Worm (Caenorhabditis elegans) whole organism, L1 larva: ENCODE data around the gene clec-119.

Experiments
- F16B12.6 ChIP-seq: fragments of 150-350 bp; optimal IDR thresholded peaks from 2 replicates; lab custom pipeline; 2014; ENCODE audit warnings: missing biosample characterization, missing genetic modification characterization
- Y116A8C.19 ChIP-seq: sonication (generic microtip); optimal IDR thresholded peaks from 2 replicates; lab custom pipeline; 2016; ENCODE audit warnings: missing compliant biosample characterization, missing genetic modification characterization, borderline replicate concordance
- aha-1 ChIP-seq: fragments of 150-350 bp; optimal IDR thresholded peaks from 2 replicates; lab custom pipeline; 2014; ENCODE audit warnings: missing biosample characterization, missing genetic modification characterization
- alr-1 ChIP-seq: fragments of 200-800 bp; sonication (Bioruptor generic); optimal IDR thresholded peaks from 2 replicates; lab custom pipeline; 2018; ENCODE audit warnings: borderline replicate concordance, mild to moderate bottlenecking, missing genetic modification characterization, missing compliant biosample characterization
- aly-2 ChIP-seq: fragments of 150-350 bp; optimal IDR thresholded peaks from 2 replicates; lab custom pipeline; 2014; ENCODE audit warnings: missing biosample characterization, missing genetic modification characterization
- ama-1 ChIP-seq: fragments of 150-350 bp; optimal IDR thresholded peaks from 2 replicates; lab custom pipeline; 2014
- blmp-1 ChIP-seq: fragments of 150-350 bp; optimal IDR thresholded peaks from 2 replicates; lab custom pipeline; 2014; ENCODE audit warnings: missing biosample characterization, missing genetic modification characterization
- ceh-63 ChIP-seq: fragments of 200-800 bp; sonication (Bioruptor generic); optimal IDR thresholded peaks from 2 replicates; lab custom pipeline; 2018; ENCODE audit warnings: mild to moderate bottlenecking, missing genetic modification characterization, missing compliant biosample characterization
- ces-1 ChIP-seq: fragments of 150-350 bp; optimal IDR thresholded peaks from 2 replicates; lab custom pipeline; 2014; ENCODE audit warnings: missing biosample characterization, missing genetic modification reagents, missing genetic modification characterization
- efl-1 ChIP-seq, 4 experiments: fragments of 150-350 bp; optimal IDR thresholded peaks in 3 of 4; peaks in 1 of 4; 1 replicate in 1 of 4; 2 replicates in 3 of 4; lab custom pipeline; 2014; ENCODE audit warnings: missing biosample characterization in 2 of 4, missing genetic modification characterization in 2 of 4, missing genetic modification reagents in 2 of 4
- efl-3 ChIP-seq: fragments of 200-800 bp; sonication (Bioruptor generic); optimal IDR thresholded peaks from 2 replicates; lab custom pipeline; 2018; ENCODE audit warnings: mild to moderate bottlenecking, missing genetic modification characterization, missing compliant biosample characterization
- egl-27 ChIP-seq, 2 experiments: fragments of 150-350 bp in 1 of 2; sonication (generic microtip); optimal IDR thresholded peaks; 3 replicates each; lab custom pipeline; 2017 to 2018; ENCODE audit warnings: missing biosample characterization in 2 of 2, missing genetic modification characterization in 2 of 2, missing genetic modification reagents in 2 of 2
- elt-2 ChIP-seq: sonication (generic microtip); optimal IDR thresholded peaks from 2 replicates; lab custom pipeline; 2016; ENCODE audit warnings: missing genetic modification characterization, mild to moderate bottlenecking, inconsistent platforms, missing compliant biosample characterization, missing genetic modification reagents
- fkh-10 ChIP-seq: sonication (generic microtip); optimal IDR thresholded peaks from 2 replicates; lab custom pipeline; 2017; ENCODE audit warnings: missing biosample characterization, missing genetic modification reagents, missing genetic modification characterization
- fkh-4 ChIP-seq: sonication (generic microtip); optimal IDR thresholded peaks from 2 replicates; lab custom pipeline; 2016; ENCODE audit warnings: missing compliant biosample characterization, missing genetic modification characterization, borderline replicate concordance
- grh-1 ChIP-seq: fragments of 200-800 bp; sonication (Bioruptor generic); IDR thresholded peaks from 2 replicates; pipeline ENCODE4 v1.3.6; 2022; ENCODE audit warnings: missing genetic modification reagents, missing genetic modification characterization, missing compliant biosample characterization
- hpl-2 ChIP-seq: fragments of 150-350 bp; optimal IDR thresholded peaks from 2 replicates; lab custom pipeline; 2014; ENCODE audit warnings: missing biosample characterization, missing genetic modification reagents, missing genetic modification characterization
- irx-1 ChIP-seq: sonication (generic microtip); optimal IDR thresholded peaks from 2 replicates; lab custom pipeline; 2016; ENCODE audit warnings: missing genetic modification characterization, missing compliant biosample characterization
- jun-1 ChIP-seq: fragments of 150-350 bp; optimal IDR thresholded peaks from 2 replicates; lab custom pipeline; 2014; ENCODE audit warnings: missing biosample characterization, missing genetic modification reagents, missing genetic modification characterization
- lin-13 ChIP-seq: fragments of 150-350 bp; optimal IDR thresholded peaks from 2 replicates; lab custom pipeline; 2014; ENCODE audit warnings: missing biosample characterization, missing genetic modification reagents, missing genetic modification characterization
- lin-14 ChIP-seq: fragments of 200-800 bp; sonication (Bioruptor generic); optimal IDR thresholded peaks from 2 replicates; lab custom pipeline; 2018; ENCODE audit warnings: mild to moderate bottlenecking, missing genetic modification characterization, moderate library complexity, missing compliant biosample characterization
- lir-3 ChIP-seq: sonication (generic microtip); optimal IDR thresholded peaks from 2 replicates; lab custom pipeline; 2016; ENCODE audit warnings: mild to moderate bottlenecking, missing genetic modification characterization, moderate library complexity, missing compliant biosample characterization; ENCODE audit not compliant: poor library complexity
- mdl-1 ChIP-seq, 2 experiments: fragments of 150-350 bp; optimal IDR thresholded peaks; 2 replicates each; lab custom pipeline; 2014 to 2017; ENCODE audit warnings: missing biosample characterization in 2 of 2, missing genetic modification characterization in 2 of 2, inconsistent platforms in 1 of 2
- mef-2 ChIP-seq: fragments of 150-350 bp; optimal IDR thresholded peaks from 2 replicates; lab custom pipeline; 2014; ENCODE audit warnings: missing biosample characterization, missing genetic modification characterization
- mep-1 ChIP-seq: fragments of 150-350 bp; optimal IDR thresholded peaks from 2 replicates; lab custom pipeline; 2014; ENCODE audit warnings: missing biosample characterization, missing genetic modification characterization
- nhr-11 ChIP-seq: fragments of 150-350 bp; optimal IDR thresholded peaks from 2 replicates; lab custom pipeline; 2014; ENCODE audit warnings: missing biosample characterization, missing genetic modification characterization
- nhr-19 ChIP-seq: fragments of 200-800 bp; sonication (Bioruptor generic); conservative IDR thresholded peaks from 2 replicates; pipeline ENCODE4 v1.3.6; 2022; ENCODE audit warnings: missing genetic modification characterization, missing compliant biosample characterization
- nhr-47 ChIP-seq: sonication (generic microtip); optimal IDR thresholded peaks from 2 replicates; lab custom pipeline; 2016; ENCODE audit warnings: mild to moderate bottlenecking, missing genetic modification characterization, moderate library complexity, missing compliant biosample characterization
- nhr-71 ChIP-seq: sonication (generic microtip); optimal IDR thresholded peaks from 2 replicates; lab custom pipeline; 2016; ENCODE audit warnings: mild to moderate bottlenecking, missing genetic modification characterization, moderate library complexity, missing compliant biosample characterization
- nhr-85 ChIP-seq: sonication (generic microtip); peaks from one replicate; lab custom pipeline; 2016; ENCODE audit warnings: missing genetic modification characterization, inconsistent platforms, missing compliant biosample characterization
- nhr-90 ChIP-seq: sonication (generic microtip); optimal IDR thresholded peaks from 2 replicates; lab custom pipeline; 2016; ENCODE audit warnings: mild to moderate bottlenecking, missing genetic modification characterization, missing compliant biosample characterization; ENCODE audit not compliant: poor library complexity
- pag-3 ChIP-seq: sonication (generic microtip); optimal IDR thresholded peaks from 2 replicates; lab custom pipeline; 2017; ENCODE audit warnings: missing genetic modification characterization, mild to moderate bottlenecking, missing compliant biosample characterization, antibody characterized with exemption, borderline replicate concordance; ENCODE audit not compliant: insufficient read depth
- rnt-1 ChIP-seq: sonication (generic microtip); optimal IDR thresholded peaks from 2 replicates; lab custom pipeline; 2016; ENCODE audit warnings: mild to moderate bottlenecking, missing genetic modification characterization, moderate library complexity, missing compliant biosample characterization
- snpc-4 ChIP-seq: fragments of 150-350 bp; optimal IDR thresholded peaks from 2 replicates; lab custom pipeline; 2014; ENCODE audit warnings: missing biosample characterization, missing genetic modification characterization
- sptf-1 ChIP-seq: fragments of 150-350 bp; optimal IDR thresholded peaks from 2 replicates; lab custom pipeline; 2014; ENCODE audit warnings: missing biosample characterization, missing genetic modification characterization
- sup-37 ChIP-seq: fragments of 200-800 bp; sonication (Bioruptor generic); optimal IDR thresholded peaks from 2 replicates; lab custom pipeline; 2018; ENCODE audit warnings: mild to moderate bottlenecking, missing genetic modification characterization, missing compliant biosample characterization
- tbx-2 ChIP-seq: sonication (generic microtip); optimal IDR thresholded peaks from 2 replicates; lab custom pipeline; 2016; ENCODE audit warnings: missing genetic modification characterization, missing compliant biosample characterization
- tlp-1 ChIP-seq: fragments of 150-350 bp; optimal IDR thresholded peaks from 2 replicates; lab custom pipeline; 2014; ENCODE audit warnings: missing biosample characterization, missing genetic modification characterization
- unc-30 ChIP-seq: sonication (generic microtip); optimal IDR thresholded peaks from 2 replicates; lab custom pipeline; 2017; ENCODE audit warnings: missing biosample characterization, missing genetic modification characterization
- unc-86 ChIP-seq: sonication (generic microtip); optimal IDR thresholded peaks from 2 replicates; lab custom pipeline; 2016; ENCODE audit warnings: missing genetic modification characterization, missing compliant biosample characterization
- vab-15 ChIP-seq: sonication (generic microtip); optimal IDR thresholded peaks from 2 replicates; lab custom pipeline; 2017; ENCODE audit warnings: missing genotype, mild to moderate bottlenecking, missing genetic modification characterization, missing compliant biosample characterization
- xbp-1 ChIP-seq: sonication (generic microtip); optimal IDR thresholded peaks from 2 replicates; lab custom pipeline; 2016; ENCODE audit warnings: missing genetic modification characterization, missing compliant biosample characterization
- zag-1 ChIP-seq: fragments of 150-350 bp; optimal IDR thresholded peaks from 2 replicates; lab custom pipeline; 2014; ENCODE audit warnings: missing biosample characterization, missing genetic modification characterization
- zip-4 ChIP-seq: fragments of 200-800 bp; sonication (Bioruptor generic); optimal IDR thresholded peaks from 2 replicates; lab custom pipeline; 2018; ENCODE audit warnings: mild to moderate bottlenecking, missing genetic modification characterization, moderate library complexity, missing compliant biosample characterization
- ztf-11 ChIP-seq, 2 experiments: sonication (generic microtip); optimal IDR thresholded peaks; 2 replicates each; lab custom pipeline; 2016 to 2017; ENCODE audit warnings: missing genetic modification characterization in 2 of 2, missing biosample characterization in 1 of 2, missing compliant biosample characterization in 1 of 2
- ztf-4 ChIP-seq: fragments of 150-350 bp; optimal IDR thresholded peaks from 2 replicates; lab custom pipeline; 2014; ENCODE audit warnings: missing biosample characterization, missing genetic modification characterization

The clec-119 gene

ce11 chrII:1232967-1233366 lies 22.8 kb upstream of the clec-119 start:
- no peak for TF ChIP-seq egl-27 (tag; optimal IDR thresholded peaks at IDR 0.05; lab: Kevin White, UChicago)
- no peak for TF ChIP-seq jun-1 (tag; lab: Kevin White, UChicago)
- no peak for TF ChIP-seq aly-2
- no peak for TF ChIP-seq sup-37 (GFP tag; lab: Kevin White, UChicago)
- TF ChIP-seq ztf-4 (tag; lab: Kevin White, UChicago), result peak; percentile 65
- no peak for TF ChIP-seq sptf-1 (tag; lab: Kevin White, UChicago)
- no peak for TF ChIP-seq elt-2 (tag; lab: Kevin White, UChicago)
- no peak for TF ChIP-seq fkh-4 (tag; lab: Kevin White, UChicago)
- no peak for TF ChIP-seq mef-2 (tag; lab: Kevin White, UChicago)
- no peak for TF ChIP-seq ces-1 (GFP tag; lab: Kevin White, UChicago)
- no peak for TF ChIP-seq grh-1 (GFP tag; lab: Robert Waterston, UW)
- TF ChIP-seq mdl-1 (tag; optimal IDR thresholded peaks at IDR 0.05; lab: Kevin White, UChicago), result no peak
- no peak for TF ChIP-seq lin-13 (GFP tag; lab: Kevin White, UChicago)
- no peak for TF ChIP-seq pag-3 (tag; lab: Kevin White, UChicago)
- no peak for TF ChIP-seq nhr-19 (GFP tag; lab: Robert Waterston, UW)
- peak; percentile 6 for TF ChIP-seq unc-30
- no peak for TF ChIP-seq nhr-85
- no peak for TF ChIP-seq snpc-4 (tag; lab: Kevin White, UChicago)
- TF ChIP-seq, all 84 proteins: peak for 2

ce11 chrII:1234971-1235370 lies 20.8 kb upstream of the clec-119 start:
- TF ChIP-seq efl-1 (optimal IDR thresholded peaks at IDR 0.05; lab: Kevin White, UChicago) (no peak), efl-1 (GFP tag; optimal IDR thresholded peaks at IDR 0.05 in 1 of 2; lab: Kevin White, UChicago) (peak in 1 of 2 experiments; percentile 15), elt-2 (tag; lab: Kevin White, UChicago) (no peak)

DNA sequence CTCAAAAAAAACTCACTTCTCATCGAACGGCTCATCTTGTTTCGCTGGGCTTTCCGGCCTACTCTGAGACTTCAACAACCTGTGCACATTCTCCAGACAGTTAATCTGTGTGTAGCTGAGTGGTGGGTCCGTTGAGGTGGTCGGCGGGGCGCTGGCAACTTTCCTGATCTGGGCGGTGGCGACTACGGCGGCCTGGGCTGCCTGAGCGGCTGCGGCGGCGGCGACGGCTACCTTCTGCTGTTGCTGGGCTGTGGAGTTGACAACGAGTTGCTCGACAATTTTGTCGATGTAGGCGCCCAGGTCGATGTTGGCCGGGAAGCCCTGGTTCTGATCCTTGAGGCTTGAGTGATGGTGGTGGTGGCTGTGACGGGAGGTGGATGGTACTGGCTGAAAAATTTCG lies 19.7 kb upstream of the clec-119 start:
- TF ChIP-seq efl-1 (optimal IDR thresholded peaks at IDR 0.05; lab: Kevin White, UChicago) (no peak), efl-1 (GFP tag; optimal IDR thresholded peaks at IDR 0.05 in 1 of 2; lab: Kevin White, UChicago) (no peak), nhr-71 (tag; lab: Kevin White, UChicago) (no peak), ama-1 (lab: Kevin White, UChicago) (no peak), tlp-1 (tag; lab: Kevin White, UChicago) (no peak), xbp-1 (no peak), mef-2 (tag; lab: Kevin White, UChicago) (no peak), ceh-63 (no peak), aha-1 (no peak), zag-1 (no peak), F16B12.6 (tag; lab: Kevin White, UChicago) (no peak), irx-1 (tag; lab: Kevin White, UChicago) (no peak), mep-1 (tag; lab: Kevin White, UChicago) (no peak), ztf-11 (tag; optimal IDR thresholded peaks at IDR 0.05; lab: Kevin White, UChicago) (no peak), nhr-19 (GFP tag; lab: Robert Waterston, UW) (no peak)

DNA sequence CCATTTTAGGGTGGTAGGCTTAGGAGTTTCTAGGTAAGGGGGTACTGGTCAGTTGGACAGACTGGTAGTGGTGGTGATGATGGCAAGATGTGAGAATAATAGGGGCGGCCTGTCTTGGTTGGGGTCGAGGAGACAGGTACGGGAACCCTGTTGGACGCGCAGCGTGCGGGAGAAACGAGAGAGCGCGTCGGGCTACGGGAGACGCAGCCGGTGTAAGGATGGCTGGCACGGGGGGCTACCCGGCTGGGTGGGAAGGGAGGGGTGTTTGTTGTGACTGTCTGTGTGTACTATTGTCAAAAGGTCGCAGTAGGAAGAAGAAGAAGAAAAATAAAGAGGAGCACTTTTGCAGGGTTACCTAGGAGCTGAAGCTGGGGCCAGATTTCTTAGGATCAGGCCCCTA lies 19.3 kb upstream of the clec-119 start:
- TF ChIP-seq lir-3 (tag; lab: Kevin White, UChicago), result no peak
- TF ChIP-seq mdl-1 (tag; optimal IDR thresholded peaks at IDR 0.05; lab: Kevin White, UChicago), result peak in 1 of 2 experiments; percentile 5
- no peak for TF ChIP-seq ama-1 (lab: Kevin White, UChicago)
- no peak for TF ChIP-seq alr-1 (tag; lab: Kevin White, UChicago)
- no peak for TF ChIP-seq efl-3 (GFP tag; lab: Kevin White, UChicago)
- no peak for TF ChIP-seq fkh-4 (tag; lab: Kevin White, UChicago)
- no peak for TF ChIP-seq nhr-11 (tag; lab: Kevin White, UChicago)
- TF ChIP-seq blmp-1 (tag; lab: Kevin White, UChicago), result peak; percentile 30
- TF ChIP-seq lin-14 (GFP tag; lab: Kevin White, UChicago), result peak; percentile 14
- no peak for TF ChIP-seq Y116A8C.19 (tag; lab: Kevin White, UChicago)
- no peak for TF ChIP-seq zip-4
- TF ChIP-seq rnt-1 (tag; lab: Kevin White, UChicago), result peak; percentile 21
- TF ChIP-seq unc-86 (tag; lab: Kevin White, UChicago), result no peak
- no peak for TF ChIP-seq lin-13 (GFP tag; lab: Kevin White, UChicago)
- no peak for TF ChIP-seq nhr-90 (tag; lab: Kevin White, UChicago)
- TF ChIP-seq snpc-4 (tag; lab: Kevin White, UChicago), result no peak
- no peak for TF ChIP-seq tbx-2
- TF ChIP-seq hpl-2 (GFP tag; lab: Kevin White, UChicago), result no peak
- no peak for TF ChIP-seq vab-15
- no peak for TF ChIP-seq fkh-10 (GFP tag; lab: Kevin White, UChicago)
- no peak for TF ChIP-seq nhr-47
- no peak for TF ChIP-seq unc-30
- TF ChIP-seq efl-1 (optimal IDR thresholded peaks at IDR 0.05; lab: Kevin White, UChicago), result peak in 1 of 2 experiments; percentile 28
- TF ChIP-seq efl-1 (GFP tag; optimal IDR thresholded peaks at IDR 0.05 in 1 of 2; lab: Kevin White, UChicago), result peak in 1 of 2 experiments; percentile 29
